Worm (Caenorhabditis elegans): ENCODE data around the gene brc-1.

Gene brc-1

DNA sequence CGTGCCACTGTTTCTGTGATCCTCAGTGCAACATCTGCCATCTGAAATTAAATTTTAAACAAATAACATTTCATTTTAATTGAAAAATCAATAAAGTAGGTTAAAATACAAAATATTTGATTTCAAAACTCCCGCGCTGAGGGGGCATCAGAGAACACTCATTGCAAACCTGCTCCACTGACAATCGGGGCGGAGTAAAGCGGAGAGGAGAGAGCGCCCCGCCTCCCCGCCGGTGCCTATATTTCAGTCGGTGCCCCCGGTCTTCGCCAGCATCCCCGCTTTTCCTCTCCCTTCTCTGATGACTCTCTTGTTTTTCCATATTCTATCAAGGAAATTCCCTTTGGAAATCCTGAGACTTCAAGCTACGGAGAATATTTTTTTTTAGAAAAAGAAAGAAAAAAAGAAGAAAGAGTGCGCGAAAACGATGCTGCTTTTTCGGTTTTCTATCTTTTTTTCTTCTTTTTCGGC lies at the start of gene brc-1:
Gene brc-1 (minus strand): TSS at position 51 of the 468 bp plus-strand sequence.
- TF ChIP-seq flt-1 (GFP tag; IDR thresholded peaks at IDR 0.05): peak; percentile 55; the same call in 1 of the 2 replicates
- no peak for TF ChIP-seq klf-2 (GFP tag; conservative IDR thresholded peaks at IDR 0.05)
- no peak for TF ChIP-seq med-1 (GFP tag; optimal IDR thresholded peaks at IDR 0.05; ENCODE audit: insufficient read depth)
- TF ChIP-seq tab-1 (GFP tag; IDR thresholded peaks at IDR 0.05): peak; percentile 29; the same call in 1 of the 2 replicates
- peak; percentile 54; the same call in 1 of the 2 replicates for TF ChIP-seq T22C8.4 (GFP tag; IDR thresholded peaks at IDR 0.05)
- TF ChIP-seq ztf-29 (GFP tag; IDR thresholded peaks at IDR 0.05): no peak
- peak; percentile 71; the same call in 1 of the 2 replicates for TF ChIP-seq ztf-23 (GFP tag; IDR thresholded peaks at IDR 0.05)
- TF ChIP-seq cog-1 (tag; optimal IDR thresholded peaks at IDR 0.05): peak; percentile 42
- no peak for TF ChIP-seq ref-1 (GFP tag; conservative IDR thresholded peaks at IDR 0.05)

DNA sequence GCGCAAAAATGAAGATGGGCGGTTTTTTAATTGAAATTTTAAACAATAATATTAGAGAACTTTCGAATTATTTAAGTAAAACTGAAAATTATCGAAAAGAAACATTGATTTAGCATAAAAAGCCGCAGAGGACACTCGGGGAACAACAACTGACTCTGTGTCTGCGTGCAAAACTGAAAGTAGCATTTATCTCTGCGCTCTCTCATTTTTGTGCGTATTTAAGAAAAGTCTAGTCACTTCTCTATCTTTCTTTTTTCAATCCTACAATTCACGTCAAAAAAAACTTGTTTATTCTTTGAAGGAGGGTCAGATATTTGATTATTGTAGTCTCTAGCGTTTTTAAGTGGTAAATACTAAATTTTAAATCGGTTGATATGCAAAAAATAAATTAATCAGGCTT lies 45.4 kb upstream of the brc-1 start:
- TF ChIP-seq flt-1 (GFP tag; IDR thresholded peaks at IDR 0.05): no peak
- TF ChIP-seq cog-1 (tag; optimal IDR thresholded peaks at IDR 0.05): no peak

DNA sequence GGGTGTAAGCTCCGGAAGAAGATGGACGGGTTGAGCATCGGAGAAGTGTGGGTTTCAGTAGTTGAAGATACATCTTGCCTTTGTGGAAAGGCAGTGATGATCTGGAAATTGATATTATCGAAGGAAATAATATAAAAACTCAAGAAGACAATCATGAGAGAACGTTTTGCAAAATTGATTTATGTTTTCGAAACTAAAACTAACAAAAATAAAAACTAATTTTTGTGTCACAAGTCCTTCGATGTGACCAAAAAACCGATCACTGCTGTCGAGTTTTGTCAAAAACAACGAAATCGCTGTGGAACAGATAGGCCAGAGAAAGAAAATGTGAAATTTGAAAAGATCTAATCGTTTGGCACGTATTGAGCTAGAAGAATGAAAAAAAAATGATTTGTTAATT lies 44.8 kb upstream of the brc-1 start, which contains the start of gene mmcm-1:
Gene mmcm-1 (minus strand): TSS at position 101 of the 400 bp plus-strand sequence.
- no peak for TF ChIP-seq ref-1 (GFP tag; conservative IDR thresholded peaks at IDR 0.05)
- no peak for TF ChIP-seq ztf-23 (GFP tag; IDR thresholded peaks at IDR 0.05)
- no peak for TF ChIP-seq klf-2 (GFP tag; conservative IDR thresholded peaks at IDR 0.05)
- TF ChIP-seq T22C8.4 (GFP tag; IDR thresholded peaks at IDR 0.05): no peak
- no peak for TF ChIP-seq flt-1 (GFP tag; IDR thresholded peaks at IDR 0.05)
- TF ChIP-seq ztf-29 (GFP tag; IDR thresholded peaks at IDR 0.05): no peak
- TF ChIP-seq tab-1 (GFP tag; IDR thresholded peaks at IDR 0.05): no peak
- TF ChIP-seq cog-1 (tag; optimal IDR thresholded peaks at IDR 0.05): no peak
- TF ChIP-seq med-1 (GFP tag; optimal IDR thresholded peaks at IDR 0.05; ENCODE audit: insufficient read depth): no peak

DNA sequence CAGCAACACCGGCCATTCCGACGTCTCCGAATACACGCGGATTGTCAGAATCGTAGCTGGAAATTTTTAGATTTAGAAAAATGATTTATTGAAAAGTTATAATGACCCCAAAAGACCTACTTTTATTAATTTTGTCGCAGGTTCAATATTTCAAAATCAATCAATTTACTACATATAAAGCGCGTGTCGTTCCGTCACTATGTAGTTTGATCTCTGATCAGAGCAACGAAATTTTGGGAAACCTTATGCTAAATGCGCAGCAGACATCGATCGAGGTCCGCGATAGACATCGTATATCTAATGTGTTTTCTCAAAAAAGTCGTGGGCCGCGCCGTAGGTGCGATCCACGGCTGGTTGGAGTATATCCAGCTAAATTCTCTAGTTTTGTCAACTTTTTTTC lies 43.7 kb upstream of the brc-1 start:
- TF ChIP-seq cog-1 (tag; optimal IDR thresholded peaks at IDR 0.05) (no peak), klf-2 (GFP tag; conservative IDR thresholded peaks at IDR 0.05) (no peak), T22C8.4 (GFP tag; IDR thresholded peaks at IDR 0.05) (no peak), ztf-23 (GFP tag; IDR thresholded peaks at IDR 0.05) (no peak)

DNA sequence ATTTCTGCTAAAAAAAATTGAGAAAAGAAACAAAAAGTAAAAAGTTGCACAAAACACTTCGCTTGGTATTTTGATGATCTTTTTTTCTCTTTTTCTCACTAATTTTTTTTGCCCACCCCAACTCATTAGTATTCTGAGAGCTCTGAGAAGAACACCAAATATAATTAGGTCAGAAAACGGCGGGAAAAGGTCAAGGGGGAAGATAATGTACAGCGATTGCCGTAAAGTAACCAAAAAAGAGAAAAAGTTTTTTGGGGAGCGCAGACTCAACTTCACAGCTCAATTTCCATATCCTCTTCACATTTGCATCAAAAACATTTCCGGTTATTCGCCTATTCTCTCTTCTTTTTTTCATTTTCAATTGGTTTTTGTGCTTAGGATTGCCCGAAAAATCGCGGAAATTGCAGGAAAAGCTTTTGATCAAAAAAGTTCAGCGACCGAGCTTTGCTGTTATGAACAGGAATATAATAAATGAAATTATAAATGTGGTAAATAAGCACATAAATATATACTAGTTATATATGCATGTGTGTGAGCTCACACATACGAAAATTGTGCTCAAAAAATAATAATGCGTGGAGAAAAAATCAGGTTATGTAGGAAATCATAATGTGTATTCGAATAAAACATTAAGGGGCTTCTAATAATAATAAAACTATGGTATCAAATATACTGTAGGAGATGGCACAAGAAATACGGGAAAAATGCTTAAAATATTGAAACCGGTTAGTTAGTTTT lies 40.0 kb upstream of the brc-1 start:
- TF ChIP-seq ztf-29 (GFP tag; IDR thresholded peaks at IDR 0.05): no peak
- TF ChIP-seq flt-1 (GFP tag; IDR thresholded peaks at IDR 0.05): no peak
- no peak for TF ChIP-seq T22C8.4 (GFP tag; IDR thresholded peaks at IDR 0.05)
- no peak for TF ChIP-seq ref-1 (GFP tag; conservative IDR thresholded peaks at IDR 0.05)
- TF ChIP-seq ztf-23 (GFP tag; IDR thresholded peaks at IDR 0.05): no peak
- TF ChIP-seq klf-2 (GFP tag; conservative IDR thresholded peaks at IDR 0.05): no peak
- no peak for TF ChIP-seq cog-1 (tag; optimal IDR thresholded peaks at IDR 0.05)
- TF ChIP-seq tab-1 (GFP tag; IDR thresholded peaks at IDR 0.05): no peak
- no peak for TF ChIP-seq med-1 (GFP tag; optimal IDR thresholded peaks at IDR 0.05; ENCODE audit: insufficient read depth)

DNA sequence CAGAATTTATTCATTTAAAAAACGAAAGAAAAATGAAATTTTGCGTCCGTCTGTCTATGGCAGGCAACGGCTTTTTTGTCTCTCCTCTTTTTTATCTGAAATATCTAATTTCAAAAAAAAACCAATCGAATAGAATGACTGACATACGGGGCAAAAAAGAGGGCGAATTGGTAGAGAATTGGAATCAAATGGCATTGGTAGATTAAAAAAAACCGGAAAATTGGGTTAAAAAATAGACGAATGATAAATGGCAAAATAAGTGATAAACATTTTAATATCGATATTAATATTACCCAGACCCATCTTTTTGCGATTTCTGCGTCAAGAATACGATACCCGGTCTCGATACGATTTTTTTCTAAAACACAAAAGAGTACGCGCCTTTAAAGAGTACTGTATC lies 38.8 kb upstream of the brc-1 start, which contains the start of gene tir-1:
Gene tir-1 (minus strand): TSS at position 101 of the 400 bp plus-strand sequence.
- TF ChIP-seq cog-1 (tag; optimal IDR thresholded peaks at IDR 0.05) (no peak), ref-1 (GFP tag; conservative IDR thresholded peaks at IDR 0.05) (no peak), T22C8.4 (GFP tag; IDR thresholded peaks at IDR 0.05) (no peak), flt-1 (GFP tag; IDR thresholded peaks at IDR 0.05) (no peak), klf-2 (GFP tag; conservative IDR thresholded peaks at IDR 0.05) (no peak), tab-1 (GFP tag; IDR thresholded peaks at IDR 0.05) (no peak), ztf-23 (GFP tag; IDR thresholded peaks at IDR 0.05) (no peak), ztf-29 (GFP tag; IDR thresholded peaks at IDR 0.05) (no peak), med-1 (GFP tag; optimal IDR thresholded peaks at IDR 0.05; ENCODE audit: insufficient read depth) (no peak)

DNA sequence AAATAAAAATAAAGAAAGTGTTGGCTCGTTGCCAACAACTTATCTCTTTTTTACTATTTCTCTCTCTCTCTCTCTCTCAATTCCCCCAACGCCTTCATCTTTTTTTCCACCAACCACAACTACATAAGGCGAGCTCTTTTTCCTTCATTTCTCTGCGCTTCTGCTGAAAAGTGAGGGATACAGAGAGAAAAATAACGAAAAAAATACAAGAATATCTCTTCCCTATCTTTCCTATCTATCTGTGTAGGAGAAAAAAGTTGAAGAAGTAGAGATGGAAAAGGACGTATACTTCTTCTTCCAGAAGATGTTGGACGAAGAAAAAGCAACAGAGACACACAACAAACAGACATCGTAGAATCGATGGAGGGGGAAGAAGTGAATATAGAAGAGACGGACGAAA lies 36.1 kb upstream of the brc-1 start:
- TF ChIP-seq med-1 (GFP tag; optimal IDR thresholded peaks at IDR 0.05; ENCODE audit: insufficient read depth): no peak
- TF ChIP-seq ref-1 (GFP tag; conservative IDR thresholded peaks at IDR 0.05): no peak
- TF ChIP-seq cog-1 (tag; optimal IDR thresholded peaks at IDR 0.05): no peak
- TF ChIP-seq ztf-29 (GFP tag; IDR thresholded peaks at IDR 0.05): no peak
- no peak for TF ChIP-seq ztf-23 (GFP tag; IDR thresholded peaks at IDR 0.05)
- TF ChIP-seq T22C8.4 (GFP tag; IDR thresholded peaks at IDR 0.05): no peak
- TF ChIP-seq flt-1 (GFP tag; IDR thresholded peaks at IDR 0.05): no peak

DNA sequence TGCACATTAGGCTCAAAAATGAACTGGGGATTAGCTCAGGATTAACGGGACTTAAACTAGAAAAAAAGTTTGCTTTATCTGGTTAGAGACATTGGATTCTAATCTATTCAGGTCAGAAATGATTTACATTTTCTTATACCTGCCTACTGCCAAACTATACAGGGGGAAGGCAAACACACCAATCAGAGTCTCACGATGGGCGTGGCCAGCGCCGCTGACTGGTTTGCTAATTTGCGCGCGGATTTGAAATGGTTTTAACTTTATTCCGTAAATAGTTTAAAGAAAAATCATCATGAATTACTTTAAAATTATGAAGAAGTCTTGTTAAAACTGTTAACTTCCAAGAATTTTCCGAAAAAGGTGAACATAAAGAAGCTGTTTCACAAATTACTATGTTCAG lies 35.6 kb upstream of the brc-1 start:
- TF ChIP-seq ref-1 (GFP tag; conservative IDR thresholded peaks at IDR 0.05): no peak
- TF ChIP-seq ztf-23 (GFP tag; IDR thresholded peaks at IDR 0.05): no peak
- TF ChIP-seq flt-1 (GFP tag; IDR thresholded peaks at IDR 0.05): no peak
- no peak for TF ChIP-seq med-1 (GFP tag; optimal IDR thresholded peaks at IDR 0.05; ENCODE audit: insufficient read depth)
- TF ChIP-seq cog-1 (tag; optimal IDR thresholded peaks at IDR 0.05): no peak
- no peak for TF ChIP-seq tab-1 (GFP tag; IDR thresholded peaks at IDR 0.05)
- TF ChIP-seq T22C8.4 (GFP tag; IDR thresholded peaks at IDR 0.05): no peak
- TF ChIP-seq ztf-29 (GFP tag; IDR thresholded peaks at IDR 0.05): no peak
- TF ChIP-seq klf-2 (GFP tag; conservative IDR thresholded peaks at IDR 0.05): no peak

DNA sequence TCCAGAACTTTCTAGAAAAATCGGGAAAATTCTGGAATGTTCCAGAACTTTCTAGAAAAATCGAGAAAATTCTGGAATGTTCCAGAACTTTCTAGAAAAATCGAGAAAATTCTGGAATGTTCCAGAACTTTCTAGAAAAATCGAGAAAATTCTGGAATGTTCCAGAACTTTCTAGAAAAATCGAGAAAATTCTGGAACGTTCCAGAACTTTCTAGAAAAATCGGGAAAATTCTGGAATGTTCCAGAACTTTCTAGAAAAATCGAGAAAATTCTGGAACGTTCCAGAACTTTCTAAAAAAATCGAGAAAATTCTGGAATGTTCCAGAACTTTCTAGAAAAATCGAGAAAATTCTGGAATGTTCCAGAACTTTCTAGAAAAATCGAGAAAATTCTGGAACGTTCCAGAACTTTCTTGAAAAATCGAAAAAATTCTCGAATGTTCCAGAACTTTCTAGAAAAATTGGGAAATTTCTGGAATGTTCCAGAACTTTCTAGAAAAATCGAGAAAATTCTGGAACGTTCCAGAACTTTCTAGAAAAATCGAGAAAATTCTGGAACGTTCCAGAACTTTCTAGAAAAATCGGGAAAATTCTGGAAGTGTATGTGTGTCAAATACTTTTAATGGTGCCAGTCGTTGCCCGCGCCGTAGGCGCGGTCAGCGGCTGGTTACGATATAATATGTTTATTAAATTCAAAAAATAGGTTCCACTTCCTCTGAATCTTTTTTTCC lies 34.5 kb upstream of the brc-1 start:
- TF ChIP-seq ref-1 (GFP tag; conservative IDR thresholded peaks at IDR 0.05) (peak; percentile 40; the same call in 1 of the 2 replicates), flt-1 (GFP tag; IDR thresholded peaks at IDR 0.05) (peak; percentile 85)

Data from whole organism, midembryonic.